Worm (Caenorhabditis elegans): Measurements from ENCODE around the gene bet-2.

- TF ChIP-seq him-1 (tag; optimal IDR thresholded peaks at IDR 0.05) (no peak), W03F9.2 (tag; optimal IDR thresholded peaks at IDR 0.05) (no peak), dao-5 (tag; optimal IDR thresholded peaks at IDR 0.05) (no peak)
These were observed 54.0 kb downstream of the bet-2 start for ce11 chrX:10623119-10623518.

All from whole organism, L4/young adult.